Worm (Caenorhabditis elegans) whole organism, L3 larva: Measurements from ENCODE around the gene laat-1.

Experiments
- ceh-82 ChIP-seq: fragments of 150-350 bp; optimal IDR thresholded peaks from 2 replicates; lab custom pipeline; 2014; ENCODE audit warnings: missing biosample characterization, missing genetic modification characterization
- ceh-9 ChIP-seq: sonication (generic microtip); optimal IDR thresholded peaks from 2 replicates; lab custom pipeline; 2018; ENCODE audit warnings: missing biosample characterization, missing genetic modification characterization
- egl-27 ChIP-seq: sonication (generic microtip); optimal IDR thresholded peaks from 4 replicates; lab custom pipeline; 2017; ENCODE audit warnings: missing biosample characterization, missing genetic modification reagents, missing genetic modification characterization
- hmg-11 ChIP-seq: sonication (generic microtip); optimal IDR thresholded peaks from 2 replicates; lab custom pipeline; 2016; ENCODE audit warnings: missing genetic modification characterization, missing compliant biosample characterization
- lin-39 ChIP-seq: fragments of 150-350 bp; optimal IDR thresholded peaks from 2 replicates; lab custom pipeline; 2018; ENCODE audit warnings: missing biosample characterization, missing genetic modification reagents, missing genetic modification characterization
- nhr-76 ChIP-seq: fragments of 150-350 bp; sonication (generic microtip); optimal IDR thresholded peaks from 5 replicates; lab custom pipeline; 2014; ENCODE audit warnings: missing biosample characterization, missing genetic modification characterization
- skn-1 ChIP-seq: fragments of 150-350 bp; optimal IDR thresholded peaks from 2 replicates; lab custom pipeline; 2014; ENCODE audit warnings: missing biosample characterization, missing genetic modification characterization
- snpc-4 ChIP-seq: fragments of 150-350 bp; optimal IDR thresholded peaks from 2 replicates; lab custom pipeline; 2014; ENCODE audit warnings: missing biosample characterization, missing genetic modification characterization
- ztf-11 ChIP-seq: fragments of 150-350 bp; optimal IDR thresholded peaks from 2 replicates; lab custom pipeline; 2014; ENCODE audit warnings: missing biosample characterization, missing genetic modification characterization

ce11 chrII:273872-274271 is 36.3 kb upstream of the laat-1 start, which contains the start of gene B0432.7:
- TF ChIP-seq nhr-76 (tag; lab: Kevin White, UChicago) (no peak), lin-39 (tag; lab: Kevin White, UChicago) (no peak), skn-1 (tag; lab: Kevin White, UChicago) (no peak), ceh-82 (tag; lab: Kevin White, UChicago) (no peak), hmg-11 (tag; lab: Kevin White, UChicago) (no peak), ceh-9 (tag; lab: Kevin White, UChicago) (no peak), ztf-11 (tag; lab: Kevin White, UChicago) (no peak), snpc-4 (tag; lab: Kevin White, UChicago) (no peak), egl-27 (tag; lab: Kevin White, UChicago) (no peak)
